Worm (Caenorhabditis elegans): ENCODE data around the gene C53C11.4.

C53C11.4 gene

ce11 chrX:17338944-17339343 lies 28.2 kb downstream of the C53C11.4 start:
- no peak for TF ChIP-seq unc-62 (GFP tag; optimal IDR thresholded peaks at IDR 0.05)

DNA sequence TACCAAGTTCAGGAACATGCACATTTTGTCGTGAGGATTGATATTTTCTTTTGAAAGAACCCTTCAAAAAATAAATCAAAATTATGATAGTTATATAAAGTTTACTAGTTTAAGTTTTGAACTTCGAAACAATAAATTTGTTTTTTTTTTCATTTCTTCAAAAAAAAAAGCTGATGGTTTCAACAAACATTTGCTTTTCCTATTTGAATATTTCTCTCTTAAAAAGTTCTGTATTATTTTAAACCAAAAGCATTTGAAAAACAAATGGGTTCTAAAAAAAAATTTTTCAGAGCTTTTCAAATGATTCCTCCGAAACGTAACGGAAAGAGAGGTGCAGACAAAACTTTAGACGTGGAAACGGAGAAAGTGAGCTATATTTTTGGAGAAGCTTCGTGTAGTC lies 29.8 kb downstream of the C53C11.4 start, which contains the start of gene C53C11.1:
Gene C53C11.1 (plus strand): TSS at position 301 of the 400 bp plus-strand sequence.
- no peak for TF ChIP-seq unc-62 (GFP tag; optimal IDR thresholded peaks at IDR 0.05)

- TF ChIP-seq unc-62 (GFP tag; optimal IDR thresholded peaks at IDR 0.05): no peak
These were observed 38.7 kb downstream of the C53C11.4 start for ce11 chrX:17349411-17349810.

DNA sequence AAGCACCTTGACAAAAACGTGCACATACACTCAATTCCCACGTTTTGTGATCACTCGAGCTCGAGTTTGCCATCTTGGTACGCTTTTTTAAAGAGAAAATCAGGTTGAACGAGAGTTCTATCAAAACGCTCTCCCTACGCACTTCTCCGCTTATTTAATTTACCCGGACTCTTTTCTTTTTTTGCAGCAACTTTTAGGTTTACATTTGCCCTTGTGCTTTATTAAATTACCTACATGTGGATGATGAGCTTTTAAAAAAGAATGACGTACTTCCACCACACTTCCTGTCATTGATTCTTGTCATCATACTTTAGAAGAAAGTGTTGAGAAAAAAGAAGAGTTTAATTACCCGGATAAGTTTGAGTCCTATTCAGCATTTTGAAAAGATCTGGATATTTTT lies 41.4 kb downstream of the C53C11.4 start:
- no peak for TF ChIP-seq unc-62 (GFP tag; optimal IDR thresholded peaks at IDR 0.05)

DNA sequence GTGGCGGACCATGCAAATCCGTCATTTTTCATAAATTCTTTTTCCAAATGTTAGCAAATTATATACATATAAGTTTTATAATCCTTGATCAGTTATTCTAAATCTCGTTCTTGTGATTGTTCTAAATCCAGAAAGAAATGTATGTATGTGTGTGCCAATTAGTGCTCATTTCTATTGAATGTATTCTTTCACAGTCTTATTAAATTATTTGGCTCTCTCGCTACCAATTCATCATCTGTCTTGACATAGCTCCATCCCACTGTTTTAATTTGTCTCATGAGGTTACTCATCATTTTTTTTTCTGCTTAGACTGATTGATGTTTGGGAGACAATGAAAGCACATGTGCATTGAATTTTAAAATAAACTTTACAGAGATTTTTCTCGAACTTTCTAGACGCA lies 44.8 kb downstream of the C53C11.4 start:
- no peak for TF ChIP-seq unc-62 (GFP tag; optimal IDR thresholded peaks at IDR 0.05)

ce11 chrX:17356748-17357147 lies 46.0 kb downstream of the C53C11.4 start:
- TF ChIP-seq unc-62 (GFP tag; optimal IDR thresholded peaks at IDR 0.05): no peak

DNA sequence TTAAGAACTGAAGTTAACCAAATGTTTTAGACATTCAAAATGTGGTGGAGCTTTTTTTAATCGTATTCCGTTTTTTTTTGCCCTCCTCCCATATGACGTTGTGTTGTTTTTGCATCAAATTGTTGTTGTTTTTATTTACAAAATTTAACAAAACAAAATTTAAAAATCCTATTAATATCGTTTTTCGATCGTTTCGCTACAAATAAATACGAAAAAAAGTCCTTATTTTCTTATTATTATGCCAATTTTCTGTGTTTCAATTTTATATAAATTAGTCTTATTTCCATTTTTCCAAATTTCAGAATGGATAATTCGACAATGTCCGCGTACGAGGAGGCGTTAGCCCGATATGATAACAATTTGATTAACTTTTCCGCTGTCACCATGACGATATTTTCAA lies 48.7 kb downstream of the C53C11.4 start, which contains the start of gene npr-36:
Gene npr-36 (plus strand): TSS at position 301 of the 400 bp plus-strand sequence.
- TF ChIP-seq unc-62 (GFP tag; optimal IDR thresholded peaks at IDR 0.05): no peak
